Fruit fly (Drosophila melanogaster) whole organism, embryonic: ENCODE measurements around the gene CG42656.
A peak's percentile ranks its signal among the peaks of the same experiment; 100 is the strongest.

Source experiments
- Aef1 ChIP-seq: fragments of 200-800 bp; sonication (Bioruptor generic); IDR thresholded peaks from 3 replicates; pipeline ENCODE4 v1.3.6; 2022; ENCODE audit warnings: missing biosample characterization, missing genetic modification characterization
- Bdp1 ChIP-seq: fragments of 200-800 bp; sonication (Bioruptor generic); optimal IDR thresholded peaks from 3 replicates; lab custom pipeline; 2016; ENCODE audit warnings: missing biosample characterization, missing genetic modification characterization
- Bteb2 ChIP-seq: fragments of 200-800 bp; sonication (Bioruptor generic); optimal IDR thresholded peaks from 2 replicates; lab custom pipeline; 2016; ENCODE audit warnings: missing biosample characterization, missing genetic modification characterization
- CG11723 ChIP-seq: fragments of 200-800 bp; sonication (Bioruptor generic); optimal IDR thresholded peaks from 2 replicates; lab custom pipeline; 2017; ENCODE audit warnings: missing biosample characterization, mild to moderate bottlenecking, missing genetic modification characterization
- CG12391 ChIP-seq: fragments of 200-800 bp; sonication (Bioruptor generic); optimal IDR thresholded peaks from 3 replicates; lab custom pipeline; 2018; ENCODE audit warnings: missing biosample characterization, mild to moderate bottlenecking, missing genetic modification characterization, moderate library complexity
- CG14441 ChIP-seq: fragments of 200-800 bp; sonication (Bioruptor generic); IDR thresholded peaks from 2 replicates; pipeline ENCODE4 v1.3.6; 2022; ENCODE audit warnings: missing biosample characterization, missing genetic modification characterization
- CG16815 ChIP-seq: fragments of 200-800 bp; sonication (Bioruptor generic); optimal IDR thresholded peaks from 3 replicates; lab custom pipeline; 2017; ENCODE audit warnings: missing biosample characterization, mild to moderate bottlenecking, missing genetic modification characterization
- CG16863 ChIP-seq: fragments of 200-800 bp; sonication (Bioruptor generic); optimal IDR thresholded peaks from 3 replicates; lab custom pipeline; 2016; ENCODE audit warnings: missing biosample characterization, missing genetic modification characterization
- CG17328 ChIP-seq: fragments of 200-800 bp; sonication (Bioruptor generic); IDR thresholded peaks from 2 replicates; pipeline ENCODE4 v1.3.6; 2022; ENCODE audit warnings: missing biosample characterization, missing genetic modification characterization
- CG17359 ChIP-seq: fragments of 200-800 bp; sonication (Bioruptor generic); optimal IDR thresholded peaks from 3 replicates; lab custom pipeline; 2018; ENCODE audit warnings: missing biosample characterization, mild to moderate bottlenecking, missing genetic modification characterization, moderate library complexity
- CG2202 ChIP-seq: fragments of 200-800 bp; sonication (Bioruptor generic); optimal IDR thresholded peaks from 2 replicates; lab custom pipeline; 2018; ENCODE audit warnings: missing biosample characterization, mild to moderate bottlenecking, missing genetic modification characterization
- CG2678 ChIP-seq: fragments of 200-800 bp; sonication (Bioruptor generic); optimal IDR thresholded peaks from 3 replicates; lab custom pipeline; 2019; ENCODE audit warnings: missing biosample characterization, mild to moderate bottlenecking, missing genetic modification characterization, moderate library complexity
- CG30020 ChIP-seq: fragments of 200-800 bp; optimal IDR thresholded peaks from 2 replicates; lab custom pipeline; 2019; ENCODE audit warnings: missing biosample characterization, mild to moderate bottlenecking, missing genetic modification characterization, moderate library complexity
- CG30403 ChIP-seq: fragments of 200-800 bp; sonication (Bioruptor generic); optimal IDR thresholded peaks from 3 replicates; lab custom pipeline; 2016; ENCODE audit warnings: missing biosample characterization, missing genetic modification characterization
- CG30431 ChIP-seq: fragments of 200-800 bp; sonication (Bioruptor generic); optimal IDR thresholded peaks from 2 replicates; lab custom pipeline; 2017; ENCODE audit warnings: missing biosample characterization, missing genetic modification characterization
- CG33557 ChIP-seq: fragments of 200-800 bp; sonication (Bioruptor generic); optimal IDR thresholded peaks from 2 replicates; lab custom pipeline; 2019; ENCODE audit warnings: missing biosample characterization, mild to moderate bottlenecking, missing genetic modification characterization, moderate library complexity
- CG3847 ChIP-seq: fragments of 200-800 bp; sonication (Bioruptor generic); IDR thresholded peaks from 2 replicates; pipeline ENCODE4 v1.3.6; 2022; ENCODE audit warnings: missing biosample characterization, missing genetic modification characterization
- CG4424 ChIP-seq: fragments of 200-800 bp; sonication (Bioruptor generic); optimal IDR thresholded peaks from 3 replicates; lab custom pipeline; 2016; ENCODE audit warnings: missing biosample characterization, missing genetic modification characterization
- CG6254 ChIP-seq: fragments of 200-800 bp; sonication (Bioruptor generic); optimal IDR thresholded peaks from 3 replicates; lab custom pipeline; 2017; ENCODE audit warnings: mild to moderate bottlenecking, missing biosample characterization, missing genetic modification reagents, missing genetic modification characterization
- CG6272 ChIP-seq: fragments of 200-800 bp; sonication (Bioruptor generic); IDR thresholded peaks from 2 replicates; pipeline ENCODE4 v1.3.6; 2022; ENCODE audit warnings: missing biosample characterization, missing genetic modification characterization
- CG7786 ChIP-seq: fragments of 200-800 bp; sonication (Bioruptor generic); optimal IDR thresholded peaks from 2 replicates; lab custom pipeline; 2016; ENCODE audit warnings: missing biosample characterization, missing genetic modification characterization
- CG8388 ChIP-seq: fragments of 200-800 bp; sonication (Bioruptor generic); optimal IDR thresholded peaks from 2 replicates; lab custom pipeline; 2019; ENCODE audit warnings: missing biosample characterization, mild to moderate bottlenecking, missing genetic modification characterization, moderate library complexity
- Dad ChIP-seq: fragments of 200-800 bp; sonication (Bioruptor generic); optimal IDR thresholded peaks from 3 replicates; lab custom pipeline; 2016; ENCODE audit warnings: missing biosample characterization, missing genetic modification characterization
- Ets97D ChIP-seq: fragments of 200-800 bp; sonication (Bioruptor generic); optimal IDR thresholded peaks from 3 replicates; lab custom pipeline; 2016; ENCODE audit warnings: missing biosample characterization, missing genetic modification characterization
- HLH4C ChIP-seq: fragments of 200-800 bp; sonication (Bioruptor generic); IDR thresholded peaks from 3 replicates; pipeline ENCODE4 v1.3.6; 2022; ENCODE audit warnings: missing biosample characterization, missing genetic modification characterization; ENCODE audit not compliant: partially characterized antibody
- Hr3 ChIP-seq: fragments of 200-800 bp; sonication (Bioruptor generic); optimal IDR thresholded peaks from 3 replicates; lab custom pipeline; 2016; ENCODE audit warnings: missing biosample characterization, missing genetic modification characterization
- Hr51 ChIP-seq, 2 experiments: fragments of 200-800 bp; sonication (Bioruptor generic); optimal IDR thresholded peaks; 2 replicates in 1 of 2; 3 replicates in 1 of 2; lab custom pipeline; 2016 to 2018; ENCODE audit warnings: missing biosample characterization in 2 of 2, missing genetic modification characterization in 2 of 2, mild to moderate bottlenecking in 1 of 2, moderate library complexity in 1 of 2
- Med ChIP-seq: fragments of 200-800 bp; sonication (Bioruptor generic); peaks from one replicate; lab custom pipeline; 2016; ENCODE audit warnings: missing biosample characterization, missing genetic modification characterization, mild to moderate bottlenecking, inconsistent platforms, moderate library complexity
- NC2β ChIP-seq: fragments of 200-800 bp; sonication (Bioruptor generic); optimal IDR thresholded peaks from 2 replicates; lab custom pipeline; 2016; ENCODE audit warnings: missing biosample characterization, missing genetic modification characterization
- Opbp ChIP-seq: fragments of 200-800 bp; sonication (Bioruptor generic); IDR thresholded peaks from 3 replicates; pipeline ENCODE4 v1.3.6; 2022; ENCODE audit warnings: missing biosample characterization, missing genetic modification characterization; ENCODE audit not compliant: partially characterized antibody
- Rx ChIP-seq: fragments of 200-800 bp; sonication (Bioruptor generic); IDR thresholded peaks from 2 replicates; pipeline ENCODE4 v1.3.6; 2022; ENCODE audit warnings: missing biosample characterization, missing genetic modification characterization
- Sry-β ChIP-seq: fragments of 200-800 bp; sonication (Bioruptor generic); optimal IDR thresholded peaks from 2 replicates; lab custom pipeline; 2018; ENCODE audit warnings: missing biosample characterization, mild to moderate bottlenecking, missing genetic modification characterization, moderate library complexity
- Sry-δ ChIP-seq: fragments of 200-800 bp; sonication (Bioruptor generic); optimal IDR thresholded peaks from 2 replicates; lab custom pipeline; 2016; ENCODE audit warnings: missing biosample characterization, missing genetic modification characterization
- amos ChIP-seq: fragments of 200-800 bp; sonication (Bioruptor generic); IDR thresholded peaks from 2 replicates; pipeline ENCODE4 v1.3.6; 2022; ENCODE audit warnings: missing biosample characterization, missing genetic modification characterization; ENCODE audit not compliant: partially characterized antibody
- br ChIP-seq: fragments of >200 bp; optimal IDR thresholded peaks from 2 replicates; lab custom pipeline; 2017
- cad ChIP-seq: fragments of >200 bp; optimal IDR thresholded peaks from 2 replicates; lab custom pipeline; 2017; ENCODE audit warnings: missing biosample characterization, missing genetic modification characterization
- cato ChIP-seq: fragments of 200-800 bp; sonication (Bioruptor generic); optimal IDR thresholded peaks from 2 replicates; lab custom pipeline; 2016; ENCODE audit warnings: missing biosample characterization, missing genetic modification characterization, borderline replicate concordance
- chn ChIP-seq: fragments of 200-800 bp; sonication (Bioruptor generic); optimal IDR thresholded peaks from 2 replicates; lab custom pipeline; 2016; ENCODE audit warnings: missing biosample characterization, missing genetic modification characterization
- dati ChIP-seq: fragments of 200-800 bp; sonication (Bioruptor generic); IDR thresholded peaks from 2 replicates; pipeline ENCODE4 v1.3.6; 2022; ENCODE audit warnings: missing biosample characterization, missing genetic modification characterization
- dpn ChIP-seq, 2 experiments: fragments of 200-800 bp; sonication (Bioruptor generic); optimal IDR thresholded peaks; 3 replicates each; lab custom pipeline; 2016; ENCODE audit warnings: missing biosample characterization in 2 of 2, missing genetic modification characterization in 2 of 2
- fd102C ChIP-seq: fragments of 200-800 bp; sonication (Bioruptor generic); optimal IDR thresholded peaks from 2 replicates; lab custom pipeline; 2018; ENCODE audit warnings: missing biosample characterization, mild to moderate bottlenecking, missing genetic modification characterization, moderate library complexity
- fd96Cb ChIP-seq: fragments of 200-800 bp; sonication (Bioruptor generic); optimal IDR thresholded peaks from 2 replicates; lab custom pipeline; 2018; ENCODE audit warnings: missing biosample characterization, mild to moderate bottlenecking, missing genetic modification characterization, moderate library complexity
- fru ChIP-seq: fragments of >200 bp; optimal IDR thresholded peaks from 2 replicates; lab custom pipeline; 2017
- gem ChIP-seq: fragments of 200-800 bp; sonication (Bioruptor generic); optimal IDR thresholded peaks from 2 replicates; lab custom pipeline; 2019; ENCODE audit warnings: missing biosample characterization, mild to moderate bottlenecking, missing genetic modification characterization, moderate library complexity
- her ChIP-seq: fragments of 200-800 bp; sonication (Bioruptor generic); optimal IDR thresholded peaks from 2 replicates; lab custom pipeline; 2016; ENCODE audit warnings: missing biosample characterization, missing genetic modification characterization
- lbe ChIP-seq: fragments of 200-800 bp; sonication (Bioruptor generic); optimal IDR thresholded peaks from 2 replicates; lab custom pipeline; 2016; ENCODE audit warnings: missing biosample characterization, mild to moderate bottlenecking, missing genetic modification characterization
- odd ChIP-seq: fragments of 200-800 bp; sonication (Bioruptor generic); optimal IDR thresholded peaks from 2 replicates; lab custom pipeline; 2017; ENCODE audit warnings: missing biosample characterization, mild to moderate bottlenecking, missing genetic modification characterization
- p53 ChIP-seq: fragments of 200-800 bp; sonication (Bioruptor generic); optimal IDR thresholded peaks from 2 replicates; lab custom pipeline; 2016; ENCODE audit warnings: missing biosample characterization, missing genetic modification characterization
- shn ChIP-seq: fragments of 200-800 bp; sonication (Bioruptor generic); optimal IDR thresholded peaks from 3 replicates; lab custom pipeline; 2016; ENCODE audit warnings: missing biosample characterization, missing genetic modification characterization
- sim ChIP-seq: fragments of 200-800 bp; sonication (Bioruptor generic); IDR thresholded peaks from 2 replicates; pipeline ENCODE4 v1.3.6; 2022; ENCODE audit warnings: missing biosample characterization, missing genetic modification characterization
- unpg ChIP-seq: fragments of 200-800 bp; sonication (Bioruptor generic); optimal IDR thresholded peaks from 3 replicates; lab custom pipeline; 2018; ENCODE audit warnings: missing biosample characterization, mild to moderate bottlenecking, missing genetic modification characterization, moderate library complexity
- zen ChIP-seq: fragments of 200-800 bp; sonication (Bioruptor generic); optimal IDR thresholded peaks from 3 replicates; lab custom pipeline; 2018; ENCODE audit warnings: missing biosample characterization, mild to moderate bottlenecking, missing genetic modification characterization, moderate library complexity

The CG42656 gene

dm6 chr3R:7515599-7516069 is 22.6 kb upstream of the CG42656 start, which contains the start of gene alpha-Est8 (continued):
- TF ChIP-seq CG30020 (tag; lab: Kevin White, UChicago) (no peak), dpn (GFP tag; optimal IDR thresholded peaks at IDR 0.05; lab: Kevin White, UChicago) (no peak), cad (GFP tag; lab: Kevin White, UChicago) (no peak), CG3847 (GFP tag; lab: Robert Waterston, UW) (0 out of 2 replicates have a peak, but pooled peaks have one; percentile 15), Sry-β (no peak), CG17359 (tag; lab: Kevin White, UChicago) (no peak), CG11723 (GFP tag; lab: Kevin White, UChicago) (no peak), Ets97D (GFP tag; lab: Kevin White, UChicago) (no peak), gem (tag; lab: Kevin White, UChicago) (peak; percentile 20), fru (lab: Kevin White, UChicago) (no peak), cato (GFP tag; lab: Kevin White, UChicago) (no peak), CG33557 (GFP tag; lab: Kevin White, UChicago) (no peak), Sry-δ (GFP tag; lab: Kevin White, UChicago) (no peak), CG8388 (GFP tag; lab: Kevin White, UChicago) (no peak), Bdp1 (GFP tag; lab: Kevin White, UChicago) (no peak), fd96Cb (no peak), CG6272 (no peak), Bteb2 (no peak), Hr51 (GFP tag; optimal IDR thresholded peaks at IDR 0.05; lab: Kevin White, UChicago) (no peak), br (lab: Kevin White, UChicago) (no peak), chn (no peak), zen (tag; lab: Kevin White, UChicago) (no peak), Hr3 (GFP tag; lab: Kevin White, UChicago) (no peak), CG2202 (no peak), odd (no peak), amos (GFP tag; lab: Robert Waterston, UW) (peak; percentile 55; the same call in 1 of the 2 replicates), CG4424 (GFP tag; lab: Kevin White, UChicago) (no peak), sim (GFP tag; lab: Robert Waterston, UW) (no peak), p53 (GFP tag; lab: Kevin White, UChicago) (no peak), CG2678 (tag; lab: Kevin White, UChicago) (peak; percentile 51), CG16863 (GFP tag; lab: Kevin White, UChicago) (no peak), Dad (GFP tag; lab: Kevin White, UChicago) (no peak), CG14441 (no peak), CG7786 (GFP tag; lab: Kevin White, UChicago) (no peak), dati (GFP tag; lab: Robert Waterston, UW) (no peak), Rx (no peak), CG12391 (tag; lab: Kevin White, UChicago) (no peak), fd102C (GFP tag; lab: Kevin White, UChicago) (no peak), NC2β (GFP tag; lab: Kevin White, UChicago) (no peak), Aef1 (peak; percentile 39), CG16815 (GFP tag; lab: Kevin White, UChicago) (no peak), shn (GFP tag; lab: Kevin White, UChicago) (no peak), CG6254 (GFP tag; lab: Kevin White, UChicago) (no peak), HLH4C (GFP tag; lab: Robert Waterston, UW) (no peak), her (GFP tag; lab: Kevin White, UChicago) (no peak), Opbp (GFP tag; lab: Robert Waterston, UW) (no peak), CG17328 (GFP tag; lab: Robert Waterston, UW) (no peak), Med (GFP tag; lab: Kevin White, UChicago) (peak; percentile 82), unpg (peak; percentile 29), CG30431 (GFP tag; lab: Kevin White, UChicago) (no peak), lbe (GFP tag; lab: Kevin White, UChicago) (no peak), CG30403 (no peak)
